Worm (Caenorhabditis elegans): ENCODE measurements around the gene best-4.

DNA sequence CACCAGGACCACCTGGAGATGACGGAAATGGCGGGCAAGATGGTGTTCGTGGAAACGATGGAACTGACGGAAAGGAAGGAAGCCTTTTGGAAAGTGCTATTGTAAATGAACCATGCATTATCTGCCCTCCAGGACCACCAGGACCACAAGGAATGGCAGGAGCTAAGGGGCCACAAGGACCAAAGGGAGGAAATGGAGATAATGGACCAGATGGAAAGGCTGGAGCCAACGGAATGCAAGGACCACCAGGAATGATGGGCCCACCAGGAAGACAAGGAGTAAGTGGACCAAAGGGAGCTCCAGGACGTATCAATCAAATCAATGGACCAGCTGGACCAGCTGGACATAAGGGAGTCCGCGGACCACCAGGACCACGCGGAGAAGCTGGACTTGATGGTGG lies 12.1 kb upstream of the best-4 start:
- no peak for TF ChIP-seq ets-7 (tag; optimal IDR thresholded peaks at IDR 0.05)
- no peak for TF ChIP-seq tra-4 (tag; optimal IDR thresholded peaks at IDR 0.05)
- no peak for TF ChIP-seq ama-1 (optimal IDR thresholded peaks at IDR 0.05)
- TF ChIP-seq flt-1 (GFP tag; IDR thresholded peaks at IDR 0.05), result no peak
- no peak for TF ChIP-seq tbx-11 (GFP tag; IDR thresholded peaks at IDR 0.05)
- no peak for TF ChIP-seq pes-1 (GFP tag; IDR thresholded peaks at IDR 0.05)
- TF ChIP-seq hmg-4 (GFP tag; optimal IDR thresholded peaks at IDR 0.05), result no peak
- no peak for TF ChIP-seq ceh-13 (GFP tag; optimal IDR thresholded peaks at IDR 0.05)
- no peak for TF ChIP-seq hmbx-1 (tag; optimal IDR thresholded peaks at IDR 0.05)
- no peak for TF ChIP-seq sea-1 (GFP tag; conservative IDR thresholded peaks at IDR 0.05)
- no peak for TF ChIP-seq scrt-1 (GFP tag; IDR thresholded peaks at IDR 0.05)

Measured in whole organism, early embryonic.